Fruit fly (Drosophila melanogaster) whole organism, embryonic: ENCODE data around the gene r-cup.

Experiments
- Atf-2 ChIP-seq: fragments of 200-800 bp; sonication (Bioruptor generic); optimal IDR thresholded peaks from 2 replicates; lab custom pipeline; 2016; ENCODE audit warnings: missing biosample characterization, missing genetic modification characterization
- CG12391 ChIP-seq: fragments of 200-800 bp; sonication (Bioruptor generic); optimal IDR thresholded peaks from 3 replicates; lab custom pipeline; 2018; ENCODE audit warnings: missing biosample characterization, mild to moderate bottlenecking, missing genetic modification characterization, moderate library complexity
- CG12744 ChIP-seq: fragments of 200-800 bp; sonication (Bioruptor generic); optimal IDR thresholded peaks from 2 replicates; lab custom pipeline; 2016; ENCODE audit warnings: missing biosample characterization, missing genetic modification characterization
- CG14860 ChIP-seq: fragments of 200-800 bp; sonication (Bioruptor generic); IDR thresholded peaks from 3 replicates; pipeline ENCODE4 v1.3.6; 2022; ENCODE audit warnings: missing biosample characterization, missing genetic modification characterization; ENCODE audit not compliant: partially characterized antibody
- CG16815 ChIP-seq: fragments of 200-800 bp; sonication (Bioruptor generic); optimal IDR thresholded peaks from 3 replicates; lab custom pipeline; 2017; ENCODE audit warnings: missing biosample characterization, mild to moderate bottlenecking, missing genetic modification characterization
- CG17359 ChIP-seq: fragments of 200-800 bp; sonication (Bioruptor generic); optimal IDR thresholded peaks from 3 replicates; lab custom pipeline; 2018; ENCODE audit warnings: missing biosample characterization, mild to moderate bottlenecking, missing genetic modification characterization, moderate library complexity
- CG17612 ChIP-seq: fragments of 200-800 bp; sonication (Bioruptor generic); IDR thresholded peaks from 2 replicates; pipeline ENCODE4 v1.3.6; 2022; ENCODE audit warnings: missing biosample characterization, missing genetic modification characterization
- CG18011 ChIP-seq: fragments of 200-800 bp; sonication (Bioruptor generic); optimal IDR thresholded peaks from 2 replicates; lab custom pipeline; 2017; ENCODE audit warnings: missing biosample characterization, missing genetic modification characterization, mild to moderate bottlenecking, moderate library complexity, missing genotype
- CG2120 ChIP-seq: fragments of 200-800 bp; sonication (Bioruptor generic); optimal IDR thresholded peaks from 3 replicates; lab custom pipeline; 2016; ENCODE audit warnings: missing biosample characterization, missing genetic modification characterization
- CG30403 ChIP-seq: fragments of 200-800 bp; sonication (Bioruptor generic); optimal IDR thresholded peaks from 3 replicates; lab custom pipeline; 2016; ENCODE audit warnings: missing biosample characterization, missing genetic modification characterization
- CG31365 ChIP-seq: fragments of 200-800 bp; sonication (Bioruptor generic); optimal IDR thresholded peaks from 2 replicates; lab custom pipeline; 2018; ENCODE audit warnings: missing biosample characterization, mild to moderate bottlenecking, missing genetic modification characterization
- CG32772 ChIP-seq: fragments of 200-800 bp; sonication (Bioruptor generic); IDR thresholded peaks from 2 replicates; pipeline ENCODE4 v1.3.6; 2022; ENCODE audit warnings: missing biosample characterization, missing genetic modification characterization
- CG8290 ChIP-seq, 3 experiments: fragments of 200-800 bp; sonication (Bioruptor generic); optimal IDR thresholded peaks; 2 replicates each; lab custom pipeline; 2016 to 2019; ENCODE audit warnings: missing biosample characterization in 3 of 3, missing genetic modification characterization in 3 of 3, mild to moderate bottlenecking in 2 of 3, moderate library complexity in 1 of 3
- CG9215 ChIP-seq: fragments of 200-800 bp; sonication (Bioruptor generic); IDR thresholded peaks from 2 replicates; pipeline ENCODE4 v1.3.6; 2022; ENCODE audit warnings: missing biosample characterization, missing genetic modification characterization
- Camta ChIP-seq: fragments of 200-800 bp; sonication (Bioruptor generic); optimal IDR thresholded peaks from 2 replicates; lab custom pipeline; 2016; ENCODE audit warnings: missing biosample characterization, missing genetic modification characterization
- D19A ChIP-seq: fragments of 200-800 bp; optimal IDR thresholded peaks from 3 replicates; lab custom pipeline; 2019; ENCODE audit warnings: missing biosample characterization, mild to moderate bottlenecking, missing genetic modification characterization, moderate library complexity
- Drgx ChIP-seq: fragments of 200-800 bp; sonication (Bioruptor generic); IDR thresholded peaks from 2 replicates; pipeline ENCODE4 v1.3.6; 2022; ENCODE audit warnings: missing biosample characterization, missing genetic modification characterization
- Eip74EF ChIP-seq, 2 experiments: fragments of 200-800 bp in 1 of 2; fragments of >200 bp in 1 of 2; sonication (Bioruptor generic) in 1 of 2; optimal IDR thresholded peaks; 2 replicates each; lab custom pipeline; 2017 to 2019; ENCODE audit warnings: missing biosample characterization in 2 of 2, missing genetic modification characterization in 2 of 2, mild to moderate bottlenecking in 1 of 2, moderate library complexity in 1 of 2
- Ets65A ChIP-seq: fragments of 200-800 bp; sonication (Bioruptor generic); peaks from one replicate; lab custom pipeline; 2016; ENCODE audit warnings: missing biosample characterization, missing genetic modification characterization
- HLH3B ChIP-seq: fragments of 200-800 bp; sonication (Bioruptor generic); IDR thresholded peaks from 2 replicates; pipeline ENCODE4 v1.3.6; 2022; ENCODE audit warnings: missing biosample characterization, missing genetic modification characterization
- HLH4C ChIP-seq: fragments of 200-800 bp; sonication (Bioruptor generic); IDR thresholded peaks from 3 replicates; pipeline ENCODE4 v1.3.6; 2022; ENCODE audit warnings: missing biosample characterization, missing genetic modification characterization; ENCODE audit not compliant: partially characterized antibody
- Hr51 ChIP-seq, 2 experiments: fragments of 200-800 bp; sonication (Bioruptor generic); optimal IDR thresholded peaks; 2 replicates in 1 of 2; 3 replicates in 1 of 2; lab custom pipeline; 2016 to 2018; ENCODE audit warnings: missing biosample characterization in 2 of 2, missing genetic modification characterization in 2 of 2, mild to moderate bottlenecking in 1 of 2, moderate library complexity in 1 of 2
- Pdp1 ChIP-seq, 2 experiments: fragments of 200-800 bp; sonication (Bioruptor generic); optimal IDR thresholded peaks; 3 replicates each; lab custom pipeline; 2016; ENCODE audit warnings: missing biosample characterization in 2 of 2, missing genetic modification characterization in 2 of 2, mild to moderate bottlenecking in 1 of 2, moderate library complexity in 1 of 2
- Sox102F ChIP-seq: fragments of 200-800 bp; sonication (Bioruptor generic); optimal IDR thresholded peaks from 2 replicates; lab custom pipeline; 2018; ENCODE audit warnings: missing biosample characterization, mild to moderate bottlenecking, missing genetic modification characterization, moderate library complexity
- Xbp1 ChIP-seq: fragments of 200-800 bp; sonication (Bioruptor generic); optimal IDR thresholded peaks from 3 replicates; lab custom pipeline; 2016; ENCODE audit warnings: missing biosample characterization, mild to moderate bottlenecking, missing genetic modification characterization
- br ChIP-seq: fragments of >200 bp; optimal IDR thresholded peaks from 2 replicates; lab custom pipeline; 2017
- bsh ChIP-seq, 2 experiments: fragments of 200-800 bp; sonication (Bioruptor generic); optimal IDR thresholded peaks; 2 replicates each; lab custom pipeline; 2017 to 2018; ENCODE audit warnings: mild to moderate bottlenecking in 2 of 2, missing biosample characterization in 2 of 2, missing genetic modification characterization in 2 of 2, moderate library complexity in 1 of 2
- chinmo ChIP-seq: fragments of 200-800 bp; sonication (Bioruptor generic); IDR thresholded peaks from 4 replicates; pipeline ENCODE4 v1.3.6; 2022; ENCODE audit warnings: missing biosample characterization, missing genetic modification characterization; ENCODE audit not compliant: partially characterized antibody
- crp ChIP-seq, 2 experiments: fragments of 200-800 bp; sonication (Bioruptor generic); optimal IDR thresholded peaks; 2 replicates in 1 of 2; 3 replicates in 1 of 2; lab custom pipeline; 2017; ENCODE audit warnings: missing biosample characterization in 2 of 2, missing genetic modification characterization in 2 of 2, mild to moderate bottlenecking in 1 of 2, moderate library complexity in 1 of 2
- gsb ChIP-seq: fragments of 200-800 bp; sonication (Bioruptor generic); IDR thresholded peaks from 2 replicates; pipeline ENCODE4 v1.3.6; 2022; ENCODE audit warnings: missing biosample characterization, missing genetic modification characterization
- ham ChIP-seq: fragments of 200-800 bp; sonication (Bioruptor generic); IDR thresholded peaks from 2 replicates; pipeline ENCODE4 v1.3.6; 2022; ENCODE audit warnings: missing biosample characterization, missing genetic modification characterization
- insv ChIP-seq, 2 experiments: fragments of 200-800 bp; sonication (Bioruptor generic); optimal IDR thresholded peaks; 3 replicates each; lab custom pipeline; 2016 to 2018; ENCODE audit warnings: missing biosample characterization in 2 of 2, missing genetic modification characterization in 2 of 2
- kah ChIP-seq: fragments of 200-800 bp; sonication (Bioruptor generic); optimal IDR thresholded peaks from 2 replicates; lab custom pipeline; 2018; ENCODE audit warnings: missing biosample characterization, mild to moderate bottlenecking, missing genetic modification characterization
- oc ChIP-seq: fragments of 200-800 bp; sonication (Bioruptor generic); optimal IDR thresholded peaks from 2 replicates; lab custom pipeline; 2018; ENCODE audit warnings: missing biosample characterization, mild to moderate bottlenecking, missing genetic modification characterization, moderate library complexity
- pfk ChIP-seq: fragments of 200-800 bp; sonication (Bioruptor generic); optimal IDR thresholded peaks from 2 replicates; lab custom pipeline; 2018; ENCODE audit warnings: missing biosample characterization, mild to moderate bottlenecking, missing genetic modification characterization, moderate library complexity
- pita ChIP-seq: fragments of 200-800 bp; sonication (Bioruptor generic); optimal IDR thresholded peaks from 2 replicates; lab custom pipeline; 2017; ENCODE audit warnings: missing biosample characterization, mild to moderate bottlenecking, missing genetic modification characterization
- sc ChIP-seq, 3 experiments: fragments of >200 bp in 2 of 3; fragments of 200-800 bp in 1 of 3; sonication (Bioruptor generic) in 1 of 3; optimal IDR thresholded peaks; 2 replicates in 2 of 3; 3 replicates in 1 of 3; lab custom pipeline; 2017; ENCODE audit warnings: mild to moderate bottlenecking in 1 of 3, missing biosample characterization in 1 of 3, missing genetic modification characterization in 1 of 3, missing genetic modification reagents in 1 of 3
- sd ChIP-seq: fragments of 200-800 bp; sonication (Bioruptor generic); optimal IDR thresholded peaks from 3 replicates; lab custom pipeline; 2018; ENCODE audit warnings: missing biosample characterization, mild to moderate bottlenecking, missing genetic modification characterization, moderate library complexity
- shn ChIP-seq: fragments of 200-800 bp; sonication (Bioruptor generic); optimal IDR thresholded peaks from 3 replicates; lab custom pipeline; 2016; ENCODE audit warnings: missing biosample characterization, missing genetic modification characterization
- sisA ChIP-seq: fragments of 200-800 bp; sonication (Bioruptor generic); IDR thresholded peaks from 2 replicates; pipeline ENCODE4 v1.3.6; 2022; ENCODE audit warnings: missing biosample characterization, missing genetic modification characterization
- so ChIP-seq: fragments of 200-800 bp; sonication (Bioruptor generic); IDR thresholded peaks from 3 replicates; pipeline ENCODE4 v1.3.6; 2022; ENCODE audit warnings: missing biosample characterization, missing genetic modification characterization
- tx ChIP-seq: fragments of 200-800 bp; sonication (Bioruptor generic); optimal IDR thresholded peaks from 2 replicates; lab custom pipeline; 2016; ENCODE audit warnings: missing biosample characterization, missing genetic modification characterization
- usp ChIP-seq: fragments of >200 bp; optimal IDR thresholded peaks from 2 replicates; lab custom pipeline; 2017; ENCODE audit warnings: missing biosample characterization, missing genetic modification characterization
- wek ChIP-seq: fragments of 200-800 bp; sonication (Bioruptor generic); optimal IDR thresholded peaks from 3 replicates; lab custom pipeline; 2018; ENCODE audit warnings: missing biosample characterization, mild to moderate bottlenecking, missing genetic modification characterization, moderate library complexity

Gene r-cup

dm6 chrX:21035938-21036324 lies 10.2 kb upstream of the r-cup start (continued):
- TF ChIP-seq bsh (GFP tag; optimal IDR thresholded peaks at IDR 0.05; lab: Kevin White, UChicago) (peak in 1 of 2 experiments; percentile 26), wek (no peak), so (GFP tag; lab: Robert Waterston, UW) (no peak), D19A (peak; percentile 17), HLH3B (GFP tag; lab: Robert Waterston, UW) (no peak), insv (GFP tag; optimal IDR thresholded peaks at IDR 0.05; lab: Kevin White, UChicago) (no peak), shn (GFP tag; lab: Kevin White, UChicago) (no peak), CG32772 (no peak), usp (GFP tag; lab: Kevin White, UChicago) (no peak), Atf-2 (GFP tag; lab: Kevin White, UChicago) (no peak), CG8290 (GFP tag; optimal IDR thresholded peaks at IDR 0.05; lab: Kevin White, UChicago) (no peak), CG8290 (tag; optimal IDR thresholded peaks at IDR 0.05; lab: Kevin White, UChicago) (peak in 1 of 2 experiments; percentile 21), Sox102F (GFP tag; lab: Kevin White, UChicago) (peak; percentile 5), ham (no peak), CG2120 (GFP tag; lab: Kevin White, UChicago) (peak; percentile 11), CG18011 (GFP tag; lab: Kevin White, UChicago) (no peak), kah (GFP tag; lab: Kevin White, UChicago) (no peak), CG16815 (no peak), CG14860 (GFP tag; lab: Robert Waterston, UW) (no peak), Drgx (GFP tag; lab: Robert Waterston, UW) (no peak), pfk (GFP tag; lab: Kevin White, UChicago) (no peak), HLH4C (GFP tag; lab: Robert Waterston, UW) (no peak), sisA (GFP tag; lab: Robert Waterston, UW) (no peak), CG17612 (no peak), CG12744 (no peak), gsb (no peak), oc (tag; lab: Kevin White, UChicago) (no peak), sc (optimal IDR thresholded peaks at IDR 0.05; lab: Kevin White, UChicago) (no peak), sc (GFP tag; optimal IDR thresholded peaks at IDR 0.05; lab: Kevin White, UChicago) (no peak), Hr51 (GFP tag; optimal IDR thresholded peaks at IDR 0.05; lab: Kevin White, UChicago) (peak in 1 of 2 experiments; percentile 26), Eip74EF (GFP tag; optimal IDR thresholded peaks at IDR 0.05; lab: Kevin White, UChicago) (no peak), Pdp1 (GFP tag; optimal IDR thresholded peaks at IDR 0.05; lab: Kevin White, UChicago) (no peak), sd (tag; lab: Kevin White, UChicago) (no peak), CG31365 (tag; lab: Kevin White, UChicago) (no peak), chinmo (GFP tag; lab: Robert Waterston, UW) (no peak), CG9215 (GFP tag; lab: Robert Waterston, UW) (no peak), CG12391 (tag; lab: Kevin White, UChicago) (peak; percentile 14), CG17359 (tag; lab: Kevin White, UChicago) (peak; percentile 0), tx (GFP tag; lab: Kevin White, UChicago) (no peak), br (no peak), CG30403 (no peak), Ets65A (GFP tag; lab: Kevin White, UChicago) (no peak), pita (GFP tag; lab: Kevin White, UChicago) (no peak), crp (GFP tag; optimal IDR thresholded peaks at IDR 0.05; lab: Kevin White, UChicago) (no peak), Xbp1 (no peak), Camta (no peak)
